Fruit fly (Drosophila melanogaster) whole organism, pupa: ENCODE measurements around the gene CG31807.

Experiments
- CG10348 ChIP-seq: fragments of 200-800 bp; sonication (Bioruptor generic); IDR thresholded peaks from 2 replicates; pipeline ENCODE4 v1.3.6; 2022; ENCODE audit warnings: missing biosample characterization, missing genetic modification characterization
- CG13204 ChIP-seq: fragments of 200-800 bp; sonication (Bioruptor generic); optimal IDR thresholded peaks from 2 replicates; lab custom pipeline; 2018; ENCODE audit warnings: missing biosample characterization, mild to moderate bottlenecking, missing genetic modification characterization, moderate library complexity
- CG15710 ChIP-seq: fragments of 200-800 bp; sonication (Bioruptor generic); optimal IDR thresholded peaks from 2 replicates; lab custom pipeline; 2018; ENCODE audit warnings: missing biosample characterization, mild to moderate bottlenecking, missing genetic modification characterization, moderate library complexity
- CG32121 ChIP-seq: fragments of 200-800 bp; sonication (Bioruptor generic); IDR thresholded peaks from 2 replicates; pipeline ENCODE4 v1.3.6; 2022; ENCODE audit warnings: missing biosample characterization, missing genetic modification characterization
- CG8159 ChIP-seq: fragments of 200-800 bp; sonication (Bioruptor generic); optimal IDR thresholded peaks from 3 replicates; lab custom pipeline; 2018; ENCODE audit warnings: missing biosample characterization, mild to moderate bottlenecking, missing genetic modification characterization, moderate library complexity
- CG8301 ChIP-seq: fragments of 200-800 bp; sonication (Bioruptor generic); optimal IDR thresholded peaks from 2 replicates; lab custom pipeline; 2018; ENCODE audit warnings: missing biosample characterization, mild to moderate bottlenecking, missing genetic modification characterization
- CG9948 ChIP-seq: fragments of 200-800 bp; sonication (Bioruptor generic); optimal IDR thresholded peaks from 2 replicates; lab custom pipeline; 2018; ENCODE audit warnings: missing biosample characterization, mild to moderate bottlenecking, missing genetic modification characterization, moderate library complexity
- D1 ChIP-seq: fragments of 200-800 bp; sonication (Bioruptor generic); optimal IDR thresholded peaks from 2 replicates; lab custom pipeline; 2018; ENCODE audit warnings: missing biosample characterization, mild to moderate bottlenecking, missing genetic modification characterization, moderate library complexity
- Pif1B ChIP-seq: fragments of 200-800 bp; sonication (Bioruptor generic); optimal IDR thresholded peaks from 3 replicates; lab custom pipeline; 2016; ENCODE audit warnings: missing biosample characterization, missing genetic modification characterization
- Snoo ChIP-seq: fragments of 200-800 bp; sonication (Bioruptor generic); optimal IDR thresholded peaks from 3 replicates; lab custom pipeline; 2017; ENCODE audit warnings: missing biosample characterization, mild to moderate bottlenecking, missing genetic modification characterization, inconsistent platforms

DNA sequence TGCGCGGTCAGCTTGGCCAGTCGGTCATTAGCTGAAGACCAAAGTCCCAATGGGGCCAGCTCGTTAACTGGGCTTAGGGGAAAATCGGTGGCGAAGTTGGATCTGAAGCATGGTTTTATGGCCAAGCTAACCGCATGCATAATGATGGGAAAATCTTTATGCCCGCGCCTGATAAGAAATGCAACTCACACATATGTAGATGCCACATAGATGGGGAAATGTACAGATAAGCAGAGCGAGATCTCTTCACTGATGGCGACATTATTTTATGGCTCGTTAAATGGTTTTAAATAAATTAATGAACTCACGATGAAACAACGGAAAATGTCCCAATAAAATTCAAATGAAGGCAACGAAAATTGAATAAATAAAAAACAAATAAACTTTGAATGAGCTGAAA, 28.1 kb upstream of the CG31807 start:
- TF ChIP-seq Snoo (tag; lab: Kevin White, UChicago) (no peak), CG9948 (no peak), D1 (no peak), CG10348 (GFP tag; lab: Robert Waterston, UW) (no peak), CG8159 (tag; lab: Kevin White, UChicago) (no peak), CG13204 (GFP tag; lab: Kevin White, UChicago) (no peak), CG8301 (tag; lab: Kevin White, UChicago) (no peak), CG15710 (tag; lab: Kevin White, UChicago) (no peak), CG32121 (GFP tag; lab: Robert Waterston, UW) (no peak), Pif1B (no peak)
